Fruit fly (Drosophila melanogaster) whole organism, embryonic: Measurements from ENCODE around the gene CG42395.

ENCODE experiments used
- B-H2 ChIP-seq: fragments of 200-800 bp; sonication (Bioruptor generic); optimal IDR thresholded peaks from 2 replicates; lab custom pipeline; 2018; ENCODE audit warnings: missing biosample characterization, mild to moderate bottlenecking, missing genetic modification characterization
- CG10209 ChIP-seq: fragments of 200-800 bp; sonication (Bioruptor generic); optimal IDR thresholded peaks from 3 replicates; lab custom pipeline; 2017; ENCODE audit warnings: missing biosample characterization, mild to moderate bottlenecking, missing genetic modification characterization, missing genetic modification reagents
- CG10267 ChIP-seq: fragments of 200-800 bp; sonication (Bioruptor generic); optimal IDR thresholded peaks from 2 replicates; lab custom pipeline; 2018; ENCODE audit warnings: missing biosample characterization, mild to moderate bottlenecking, missing genetic modification characterization, moderate library complexity
- CG10565 ChIP-seq: fragments of 200-800 bp; sonication (Bioruptor generic); optimal IDR thresholded peaks from 3 replicates; lab custom pipeline; 2016; ENCODE audit warnings: missing biosample characterization, mild to moderate bottlenecking, missing genetic modification characterization
- CG10654 ChIP-seq: fragments of 200-800 bp; sonication (Bioruptor generic); optimal IDR thresholded peaks from 2 replicates; lab custom pipeline; 2016; ENCODE audit warnings: missing biosample characterization, missing genetic modification characterization
- CG11504 ChIP-seq: fragments of 200-800 bp; sonication (Bioruptor generic); optimal IDR thresholded peaks from 3 replicates; lab custom pipeline; 2019; ENCODE audit warnings: missing biosample characterization, mild to moderate bottlenecking, missing genetic modification characterization, moderate library complexity
- CG11723 ChIP-seq: fragments of 200-800 bp; sonication (Bioruptor generic); optimal IDR thresholded peaks from 2 replicates; lab custom pipeline; 2017; ENCODE audit warnings: missing biosample characterization, mild to moderate bottlenecking, missing genetic modification characterization
- CG12219 ChIP-seq: fragments of 200-800 bp; sonication (Bioruptor generic); optimal IDR thresholded peaks from 3 replicates; lab custom pipeline; 2018; ENCODE audit warnings: missing biosample characterization, mild to moderate bottlenecking, missing genetic modification characterization
- CG12299 ChIP-seq: fragments of 200-800 bp; sonication (Bioruptor generic); optimal IDR thresholded peaks from 2 replicates; lab custom pipeline; 2018; ENCODE audit warnings: missing biosample characterization, mild to moderate bottlenecking, missing genetic modification characterization
- CG12391 ChIP-seq: fragments of 200-800 bp; sonication (Bioruptor generic); optimal IDR thresholded peaks from 3 replicates; lab custom pipeline; 2018; ENCODE audit warnings: missing biosample characterization, mild to moderate bottlenecking, missing genetic modification characterization, moderate library complexity
- CG14965 ChIP-seq: fragments of 200-800 bp; sonication (Bioruptor generic); optimal IDR thresholded peaks from 2 replicates; lab custom pipeline; 2016; ENCODE audit warnings: missing biosample characterization, missing genetic modification characterization, borderline replicate concordance
- CG15479 ChIP-seq: fragments of 200-800 bp; sonication (Bioruptor generic); optimal IDR thresholded peaks from 3 replicates; lab custom pipeline; 2019; ENCODE audit warnings: missing biosample characterization, mild to moderate bottlenecking, missing genetic modification characterization, moderate library complexity
- CG17361 ChIP-seq: fragments of 200-800 bp; sonication (Bioruptor generic); IDR thresholded peaks from 3 replicates; pipeline ENCODE4 v1.3.6; 2022; ENCODE audit warnings: missing biosample characterization, missing genetic modification characterization
- CG1832 ChIP-seq: fragments of 200-800 bp; sonication (Bioruptor generic); optimal IDR thresholded peaks from 2 replicates; lab custom pipeline; 2017; ENCODE audit warnings: missing biosample characterization, mild to moderate bottlenecking, missing genetic modification characterization, inconsistent platforms
- CG2678 ChIP-seq: fragments of 200-800 bp; sonication (Bioruptor generic); optimal IDR thresholded peaks from 3 replicates; lab custom pipeline; 2019; ENCODE audit warnings: missing biosample characterization, mild to moderate bottlenecking, missing genetic modification characterization, moderate library complexity
- CG30403 ChIP-seq: fragments of 200-800 bp; sonication (Bioruptor generic); optimal IDR thresholded peaks from 3 replicates; lab custom pipeline; 2016; ENCODE audit warnings: missing biosample characterization, missing genetic modification characterization
- CG30431 ChIP-seq: fragments of 200-800 bp; sonication (Bioruptor generic); optimal IDR thresholded peaks from 2 replicates; lab custom pipeline; 2017; ENCODE audit warnings: missing biosample characterization, missing genetic modification characterization
- CG31388 ChIP-seq: fragments of 200-800 bp; sonication (Bioruptor generic); optimal IDR thresholded peaks from 2 replicates; lab custom pipeline; 2016; ENCODE audit warnings: missing biosample characterization, missing genetic modification characterization
- CG42726 ChIP-seq: fragments of 200-800 bp; sonication (Bioruptor generic); IDR thresholded peaks from 2 replicates; pipeline ENCODE4 v1.3.6; 2022; ENCODE audit warnings: missing biosample characterization, missing genetic modification characterization; ENCODE audit not compliant: partially characterized antibody
- CG7372 ChIP-seq: fragments of 200-800 bp; sonication (Bioruptor generic); IDR thresholded peaks from 2 replicates; pipeline ENCODE4 v1.3.6; 2022; ENCODE audit warnings: missing biosample characterization, missing genetic modification characterization
- CG7745 ChIP-seq: fragments of 200-800 bp; sonication (Bioruptor generic); optimal IDR thresholded peaks from 2 replicates; lab custom pipeline; 2018; ENCODE audit warnings: missing biosample characterization, mild to moderate bottlenecking, missing genetic modification characterization, moderate library complexity
- CG8388 ChIP-seq: fragments of 200-800 bp; sonication (Bioruptor generic); optimal IDR thresholded peaks from 2 replicates; lab custom pipeline; 2019; ENCODE audit warnings: missing biosample characterization, mild to moderate bottlenecking, missing genetic modification characterization, moderate library complexity
- Chrac-16 ChIP-seq: fragments of 200-800 bp; sonication (Bioruptor generic); optimal IDR thresholded peaks from 3 replicates; lab custom pipeline; 2016; ENCODE audit warnings: missing biosample characterization, missing genetic modification characterization
- CkIIα-i1 ChIP-seq: fragments of 200-800 bp; sonication (Bioruptor generic); IDR thresholded peaks from 2 replicates; pipeline ENCODE4 v1.3.6; 2022; ENCODE audit warnings: missing biosample characterization, missing genetic modification characterization
- Deaf1 ChIP-seq: fragments of 200-800 bp; optimal IDR thresholded peaks from 3 replicates; lab custom pipeline; 2019; ENCODE audit warnings: missing biosample characterization, mild to moderate bottlenecking, missing genetic modification characterization, moderate library complexity
- ERR ChIP-seq: fragments of 200-800 bp; sonication (Bioruptor generic); optimal IDR thresholded peaks from 2 replicates; lab custom pipeline; 2016; ENCODE audit warnings: missing biosample characterization, missing genetic modification characterization
- Lhr ChIP-seq: fragments of 200-800 bp; sonication (Bioruptor generic); optimal IDR thresholded peaks from 3 replicates; lab custom pipeline; 2017; ENCODE audit warnings: mild to moderate bottlenecking, missing biosample characterization, missing genetic modification reagents, missing genetic modification characterization
- Lim3 ChIP-seq: fragments of 200-800 bp; sonication (Bioruptor generic); IDR thresholded peaks from 2 replicates; pipeline ENCODE4 v1.3.6; 2022; ENCODE audit warnings: missing biosample characterization, missing genetic modification characterization
- NC2α ChIP-seq: fragments of 200-800 bp; sonication (Bioruptor generic); optimal IDR thresholded peaks from 2 replicates; lab custom pipeline; 2016; ENCODE audit warnings: missing biosample characterization, missing genetic modification characterization
- NfI ChIP-seq: fragments of 200-800 bp; sonication (Bioruptor generic); optimal IDR thresholded peaks from 3 replicates; lab custom pipeline; 2018; ENCODE audit warnings: missing biosample characterization, mild to moderate bottlenecking, missing genetic modification characterization, moderate library complexity
- Stat92E ChIP-seq, 3 experiments: fragments of >200 bp in 2 of 3; fragments of 200-800 bp in 1 of 3; sonication (Bioruptor generic) in 1 of 3; optimal IDR thresholded peaks; 2 replicates each; lab custom pipeline; 2017 to 2019; ENCODE audit warnings: missing biosample characterization in 3 of 3, missing genetic modification characterization in 3 of 3, mild to moderate bottlenecking in 1 of 3, moderate library complexity in 1 of 3
- Trl ChIP-seq, 3 experiments: fragments of >200 bp in 2 of 3; fragments of 200-800 bp in 1 of 3; sonication (Bioruptor generic) in 1 of 3; optimal IDR thresholded peaks; 2 replicates in 1 of 3; 3 replicates in 2 of 3; lab custom pipeline; 2016 to 2017; ENCODE audit warnings: missing biosample characterization in 1 of 3, missing genetic modification characterization in 1 of 3
- ara ChIP-seq: fragments of 200-800 bp; sonication (Bioruptor generic); IDR thresholded peaks from 2 replicates; pipeline ENCODE4 v1.3.6; 2022; ENCODE audit warnings: missing biosample characterization, missing genetic modification characterization
- az2 ChIP-seq: fragments of 200-800 bp; sonication (Bioruptor generic); optimal IDR thresholded peaks from 3 replicates; lab custom pipeline; 2016; ENCODE audit warnings: missing biosample characterization, missing genetic modification characterization
- bab2 ChIP-seq: fragments of 200-800 bp; sonication (Bioruptor generic); optimal IDR thresholded peaks from 2 replicates; lab custom pipeline; 2016; ENCODE audit warnings: missing biosample characterization, missing genetic modification characterization
- danr ChIP-seq: fragments of 200-800 bp; sonication (Bioruptor generic); IDR thresholded peaks from 2 replicates; pipeline ENCODE4 v1.3.6; 2022; ENCODE audit warnings: missing biosample characterization, missing genetic modification characterization
- fd64A ChIP-seq: fragments of 200-800 bp; sonication (Bioruptor generic); optimal IDR thresholded peaks from 3 replicates; lab custom pipeline; 2018; ENCODE audit warnings: missing biosample characterization, mild to moderate bottlenecking, missing genetic modification characterization
- hbn ChIP-seq: fragments of 200-800 bp; sonication (Bioruptor generic); IDR thresholded peaks from 2 replicates; pipeline ENCODE4 v1.3.6; 2022; ENCODE audit warnings: missing biosample characterization, missing genetic modification characterization; ENCODE audit not compliant: partially characterized antibody
- inv ChIP-seq: fragments of 200-800 bp; sonication (Bioruptor generic); IDR thresholded peaks from 2 replicates; pipeline ENCODE4 v1.3.6; 2022; ENCODE audit warnings: missing biosample characterization, missing genetic modification characterization; ENCODE audit not compliant: partially characterized antibody
- knrl ChIP-seq: fragments of 200-800 bp; sonication (Bioruptor generic); IDR thresholded peaks from 3 replicates; pipeline ENCODE4 v1.3.6; 2022; ENCODE audit warnings: missing biosample characterization, missing genetic modification characterization; ENCODE audit not compliant: partially characterized antibody
- lbe ChIP-seq: fragments of 200-800 bp; sonication (Bioruptor generic); optimal IDR thresholded peaks from 2 replicates; lab custom pipeline; 2016; ENCODE audit warnings: missing biosample characterization, mild to moderate bottlenecking, missing genetic modification characterization
- lmd ChIP-seq: fragments of 200-800 bp; sonication (Bioruptor generic); IDR thresholded peaks from 2 replicates; pipeline ENCODE4 v1.3.6; 2022; ENCODE audit warnings: missing biosample characterization, missing genetic modification characterization
- lola ChIP-seq, 3 experiments: fragments of >200 bp in 2 of 3; fragments of 200-800 bp in 1 of 3; sonication (Bioruptor generic) in 1 of 3; optimal IDR thresholded peaks; 2 replicates each; lab custom pipeline; 2017 to 2019; ENCODE audit warnings: missing biosample characterization in 3 of 3, missing genetic modification characterization in 3 of 3, mild to moderate bottlenecking in 1 of 3, moderate library complexity in 1 of 3
- pan ChIP-seq, 4 experiments: fragments of >200 bp in 3 of 4; fragments of 200-800 bp in 1 of 4; sonication (Bioruptor generic) in 1 of 4; optimal IDR thresholded peaks in 3 of 4; IDR thresholded peaks in 1 of 4; 2 replicates each; pipeline versions ENCODE4 v1.3.6 to Lab custom; 2017 to 2022; ENCODE audit warnings: missing biosample characterization in 2 of 4, missing genetic modification characterization in 2 of 4, mixed read lengths in 1 of 4
- schlank ChIP-seq: fragments of 200-800 bp; sonication (Bioruptor generic); optimal IDR thresholded peaks from 2 replicates; lab custom pipeline; 2018; ENCODE audit warnings: missing biosample characterization, mild to moderate bottlenecking, missing genetic modification characterization
- sob ChIP-seq: fragments of 200-800 bp; sonication (Bioruptor generic); IDR thresholded peaks from 2 replicates; pipeline ENCODE4 v1.3.6; 2022; ENCODE audit warnings: missing biosample characterization, missing genetic modification characterization
- stwl ChIP-seq: fragments of 200-800 bp; sonication (Bioruptor generic); optimal IDR thresholded peaks from 3 replicates; lab custom pipeline; 2018; ENCODE audit warnings: missing biosample characterization, mild to moderate bottlenecking, missing genetic modification characterization, moderate library complexity

CG42395 gene

DNA sequence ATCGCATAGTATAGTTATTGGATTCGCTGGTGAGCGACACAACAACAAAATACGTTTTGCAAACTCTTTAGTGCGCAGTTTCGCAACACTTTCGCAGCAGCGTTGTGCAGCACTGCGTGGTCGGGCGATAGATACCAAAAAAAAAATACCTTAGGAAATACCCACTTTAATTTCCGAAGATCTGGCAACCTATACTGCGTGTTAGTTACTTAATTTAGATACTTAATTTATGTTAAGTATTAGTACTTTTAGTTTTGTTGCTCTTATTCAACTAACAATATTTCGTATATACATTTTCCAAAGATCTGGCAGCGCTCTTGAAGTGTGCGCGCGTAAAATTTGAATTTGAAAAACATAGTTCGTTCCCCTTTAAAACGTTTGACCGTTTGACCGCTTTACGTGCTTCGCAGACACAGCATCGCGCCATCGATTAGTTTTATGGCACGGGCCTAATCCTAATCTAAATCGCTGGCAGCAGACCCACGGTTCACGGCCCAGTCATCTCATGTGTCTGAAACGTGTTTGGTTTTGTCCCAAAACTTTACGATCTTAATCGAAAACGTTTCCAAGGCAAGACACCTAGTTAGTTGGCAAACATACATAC lies 4.0 kb upstream of the CG42395 start, which contains the start of gene LPCAT (continued):
- TF ChIP-seq CG7372 (GFP tag; lab: Robert Waterston, UW) (peak; percentile 72), ara (GFP tag; lab: Robert Waterston, UW) (peak; percentile 77), Chrac-16 (GFP tag; lab: Kevin White, UChicago) (peak; percentile 65), CG15479 (peak; percentile 35), CG10654 (peak; percentile 64), CG31388 (GFP tag; lab: Kevin White, UChicago) (peak; percentile 47), Deaf1 (tag; lab: Kevin White, UChicago) (no peak), lmd (GFP tag; lab: Robert Waterston, UW) (peak; percentile 79), CG14965 (no peak), B-H2 (peak; percentile 86), CG11504 (tag; lab: Kevin White, UChicago) (peak; percentile 79), CG12299 (tag; lab: Kevin White, UChicago) (no peak), CG10209 (GFP tag; lab: Kevin White, UChicago) (peak; percentile 77), Stat92E (GFP tag; optimal IDR thresholded peaks at IDR 0.05; lab: Kevin White, UChicago) (no peak), Lhr (GFP tag; lab: Kevin White, UChicago) (peak; percentile 84), CG12391 (tag; lab: Kevin White, UChicago) (peak; percentile 75), danr (GFP tag; lab: Robert Waterston, UW) (peak; percentile 66), CG7745 (peak; percentile 16), pan (optimal IDR thresholded peaks at IDR 0.05; lab: Kevin White, UChicago) (no peak), pan (GFP tag; optimal IDR thresholded peaks at IDR 0.05 in 1 of 2, IDR thresholded peaks at IDR 0.05 in 1 of 2) (peak in 1 of 2 experiments; percentile 69), stwl (peak; percentile 85), hbn (peak; percentile 83), NC2α (no peak), CG10267 (peak; percentile 96), CG30403 (GFP tag; lab: Kevin White, UChicago) (peak; percentile 75), ERR (GFP tag; lab: Kevin White, UChicago) (peak; percentile 87), CG30431 (peak; percentile 37), CG17361 (GFP tag; lab: Robert Waterston, UW) (peak; percentile 63; the same call in 1 of the 3 replicates), CG10565 (GFP tag; lab: Kevin White, UChicago) (no peak), lola (GFP tag; optimal IDR thresholded peaks at IDR 0.05; lab: Kevin White, UChicago) (peak in 2 of 3 experiments; percentile 27 to 36), lbe (peak; percentile 77), az2 (peak; percentile 9), schlank (tag; lab: Kevin White, UChicago) (peak; percentile 27), sob (GFP tag; lab: Robert Waterston, UW) (peak; percentile 85), CG11723 (no peak), Lim3 (GFP tag; lab: Robert Waterston, UW) (no peak), CkIIα-i1 (GFP tag; lab: Robert Waterston, UW) (no peak), CG8388 (GFP tag; lab: Kevin White, UChicago) (peak; percentile 17), CG12219 (no peak), CG1832 (GFP tag; lab: Kevin White, UChicago) (no peak), bab2 (GFP tag; lab: Kevin White, UChicago) (peak; percentile 80), inv (GFP tag; lab: Robert Waterston, UW) (peak; percentile 74), knrl (GFP tag; lab: Robert Waterston, UW) (peak; percentile 80), CG2678 (tag; lab: Kevin White, UChicago) (peak; percentile 77), CG42726 (peak; percentile 72), Trl (optimal IDR thresholded peaks at IDR 0.05; lab: Kevin White, UChicago) (no peak), Trl (GFP tag; optimal IDR thresholded peaks at IDR 0.05; lab: Kevin White, UChicago) (peak; percentile 87), fd64A (GFP tag; lab: Kevin White, UChicago) (no peak), NfI (GFP tag; lab: Kevin White, UChicago) (peak; percentile 39)
